Worm (Caenorhabditis elegans) whole organism, late embryonic: Measurements from ENCODE around the gene pals-26.

Source experiments
- C38D4.7 ChIP-seq: fragments of 200-800 bp; sonication (Bioruptor generic); optimal IDR thresholded peaks from 2 replicates; lab custom pipeline; 2018; ENCODE audit warnings: mild to moderate bottlenecking, missing genetic modification characterization, moderate library complexity, missing compliant biosample characterization
- F13H6.1 ChIP-seq: sonication (generic microtip); optimal IDR thresholded peaks from 2 replicates; lab custom pipeline; 2016; ENCODE audit warnings: missing genetic modification characterization, missing compliant biosample characterization
- K09A11.1 ChIP-seq: sonication (generic microtip); optimal IDR thresholded peaks from 2 replicates; lab custom pipeline; 2017; ENCODE audit warnings: antibody characterized with exemption, mild to moderate bottlenecking, missing genetic modification characterization, missing compliant biosample characterization; ENCODE audit not compliant: insufficient read depth
- T23F11.4 ChIP-seq: fragments of 200-800 bp; sonication (Bioruptor generic); optimal IDR thresholded peaks from 2 replicates; lab custom pipeline; 2018; ENCODE audit warnings: mild to moderate bottlenecking, missing genetic modification characterization, missing compliant biosample characterization
- ahr-1 ChIP-seq: sonication (generic microtip); optimal IDR thresholded peaks from 2 replicates; lab custom pipeline; 2016; ENCODE audit warnings: missing genetic modification characterization, missing compliant biosample characterization
- ceh-14 ChIP-seq: sonication (generic microtip); optimal IDR thresholded peaks from 2 replicates; lab custom pipeline; 2016; ENCODE audit warnings: missing genotype, missing genetic modification characterization, missing compliant biosample characterization
- ceh-18 ChIP-seq: sonication (generic microtip); optimal IDR thresholded peaks from 2 replicates; lab custom pipeline; 2016; ENCODE audit warnings: missing genetic modification characterization, missing compliant biosample characterization
- ceh-24 ChIP-seq: sonication (generic microtip); optimal IDR thresholded peaks from 2 replicates; lab custom pipeline; 2016; ENCODE audit warnings: mild to moderate bottlenecking, missing genetic modification characterization, missing compliant biosample characterization
- ceh-31 ChIP-seq: sonication (generic microtip); optimal IDR thresholded peaks from 2 replicates; lab custom pipeline; 2016; ENCODE audit warnings: missing genetic modification characterization, missing compliant biosample characterization
- ceh-34 ChIP-seq: sonication (generic microtip); optimal IDR thresholded peaks from 2 replicates; lab custom pipeline; 2016; ENCODE audit warnings: mild to moderate bottlenecking, missing genetic modification characterization, missing compliant biosample characterization
- ceh-45 ChIP-seq: fragments of 200-800 bp; sonication (Bioruptor generic); IDR thresholded peaks from 2 replicates; pipeline ENCODE4 v1.3.6; 2022; ENCODE audit warnings: missing genetic modification reagents, missing genetic modification characterization, missing compliant biosample characterization
- ceh-6 ChIP-seq: fragments of 200-800 bp; sonication (Bioruptor generic); optimal IDR thresholded peaks from 2 replicates; lab custom pipeline; 2018; ENCODE audit warnings: mild to moderate bottlenecking, missing genetic modification characterization, missing compliant biosample characterization
- che-1 ChIP-seq: sonication (generic microtip); optimal IDR thresholded peaks from 2 replicates; lab custom pipeline; 2016; ENCODE audit warnings: mild to moderate bottlenecking, missing genetic modification characterization, missing compliant biosample characterization
- elt-2 ChIP-seq: sonication (generic microtip); optimal IDR thresholded peaks from 2 replicates; lab custom pipeline; 2016; ENCODE audit warnings: missing genetic modification reagents, missing genetic modification characterization, missing compliant biosample characterization
- ets-4 ChIP-seq: sonication (generic microtip); optimal IDR thresholded peaks from 2 replicates; lab custom pipeline; 2016; ENCODE audit warnings: missing genetic modification characterization, missing compliant biosample characterization
- fax-1 ChIP-seq: sonication (generic microtip); optimal IDR thresholded peaks from 2 replicates; lab custom pipeline; 2016; ENCODE audit warnings: missing genotype, missing genetic modification characterization, missing compliant biosample characterization
- gmeb-2 ChIP-seq: sonication (generic microtip); optimal IDR thresholded peaks from 2 replicates; lab custom pipeline; 2016; ENCODE audit warnings: missing genetic modification characterization, inconsistent platforms, missing compliant biosample characterization
- hlh-13 ChIP-seq: fragments of 200-800 bp; sonication (Bioruptor generic); optimal IDR thresholded peaks from 2 replicates; lab custom pipeline; 2018; ENCODE audit warnings: mild to moderate bottlenecking, missing genetic modification characterization, missing compliant biosample characterization
- hlh-15 ChIP-seq: sonication (generic microtip); optimal IDR thresholded peaks from 2 replicates; lab custom pipeline; 2016; ENCODE audit warnings: missing genetic modification characterization, missing compliant biosample characterization
- hlh-30 ChIP-seq: sonication (generic microtip); optimal IDR thresholded peaks from 2 replicates; lab custom pipeline; 2017; ENCODE audit warnings: antibody characterized with exemption, missing genetic modification characterization, missing compliant biosample characterization; ENCODE audit not compliant: insufficient read depth
- hlh-8 ChIP-seq: sonication (generic microtip); optimal IDR thresholded peaks from 2 replicates; lab custom pipeline; 2016; ENCODE audit warnings: missing genotype, missing genetic modification characterization, missing compliant biosample characterization
- lim-6 ChIP-seq: sonication (generic microtip); optimal IDR thresholded peaks from 2 replicates; lab custom pipeline; 2016; ENCODE audit warnings: missing genetic modification characterization, missing compliant biosample characterization
- nfya-1 ChIP-seq: sonication (generic microtip); optimal IDR thresholded peaks from 2 replicates; lab custom pipeline; 2017; ENCODE audit warnings: missing genetic modification characterization, mild to moderate bottlenecking, missing compliant biosample characterization, antibody characterized with exemption, moderate library complexity
- nhr-232 ChIP-seq: sonication (generic microtip); optimal IDR thresholded peaks from 2 replicates; lab custom pipeline; 2016; ENCODE audit warnings: missing genetic modification characterization, missing compliant biosample characterization
- npax-4 ChIP-seq: sonication (generic microtip); optimal IDR thresholded peaks from 2 replicates; lab custom pipeline; 2016; ENCODE audit warnings: missing genetic modification characterization, missing compliant biosample characterization
- pat-9 ChIP-seq: fragments of 200-800 bp; sonication (Bioruptor generic); optimal IDR thresholded peaks from 2 replicates; lab custom pipeline; 2018; ENCODE audit warnings: mild to moderate bottlenecking, missing genetic modification characterization, moderate library complexity, missing compliant biosample characterization
- pha-2 ChIP-seq: sonication (generic microtip); optimal IDR thresholded peaks from 2 replicates; lab custom pipeline; 2017; ENCODE audit warnings: mild to moderate bottlenecking, missing genetic modification characterization, missing compliant biosample characterization
- pqm-1 ChIP-seq: sonication (generic microtip); optimal IDR thresholded peaks from 2 replicates; lab custom pipeline; 2016; ENCODE audit warnings: missing genetic modification characterization, missing compliant biosample characterization
- ref-2 ChIP-seq: sonication (generic microtip); optimal IDR thresholded peaks from 2 replicates; lab custom pipeline; 2016; ENCODE audit warnings: missing genetic modification characterization, missing compliant biosample characterization
- rnt-1 ChIP-seq: sonication (generic microtip); optimal IDR thresholded peaks from 2 replicates; lab custom pipeline; 2016; ENCODE audit warnings: missing genetic modification characterization, missing compliant biosample characterization
- sdc-2 ChIP-seq: sonication (generic microtip); optimal IDR thresholded peaks from 2 replicates; lab custom pipeline; 2016; ENCODE audit warnings: missing genotype, missing genetic modification characterization, missing compliant biosample characterization
- sox-2 ChIP-seq: fragments of 200-800 bp; sonication (Bioruptor generic); IDR thresholded peaks from 2 replicates; pipeline ENCODE4 v1.3.6; 2022; ENCODE audit warnings: missing genetic modification reagents, missing genetic modification characterization, missing compliant biosample characterization
- syd-9 ChIP-seq: sonication (generic microtip); optimal IDR thresholded peaks from 2 replicates; lab custom pipeline; 2016; ENCODE audit warnings: mild to moderate bottlenecking, missing genetic modification characterization, moderate library complexity, missing compliant biosample characterization
- tbx-7 ChIP-seq: sonication (generic microtip); optimal IDR thresholded peaks from 2 replicates; lab custom pipeline; 2016; ENCODE audit warnings: missing genotype, missing genetic modification characterization, missing compliant biosample characterization
- ttx-3 ChIP-seq: sonication (generic microtip); optimal IDR thresholded peaks from 2 replicates; lab custom pipeline; 2016; ENCODE audit warnings: missing genetic modification reagents, missing genetic modification characterization, missing compliant biosample characterization
- unc-3 ChIP-seq, 2 experiments: fragments of 200-800 bp in 1 of 2; sonication (Bioruptor generic) in 1 of 2; sonication (generic microtip) in 1 of 2; conservative IDR thresholded peaks in 1 of 2; optimal IDR thresholded peaks in 1 of 2; 2 replicates each; pipeline versions ENCODE4 v1.3.6 to Lab custom; 2016 to 2022; ENCODE audit warnings: missing compliant biosample characterization in 2 of 2, missing genetic modification characterization in 2 of 2, missing genetic modification reagents in 1 of 2
- unc-42 ChIP-seq: sonication (generic microtip); optimal IDR thresholded peaks from 2 replicates; lab custom pipeline; 2016; ENCODE audit warnings: missing genotype, missing genetic modification characterization, missing compliant biosample characterization
- zip-5 ChIP-seq: sonication (generic microtip); optimal IDR thresholded peaks from 2 replicates; lab custom pipeline; 2016; ENCODE audit warnings: missing genetic modification characterization, missing compliant biosample characterization
- ztf-16 ChIP-seq: sonication (generic microtip); optimal IDR thresholded peaks from 2 replicates; lab custom pipeline; 2017; ENCODE audit warnings: missing genetic modification characterization, missing compliant biosample characterization

The pals-26 gene

DNA sequence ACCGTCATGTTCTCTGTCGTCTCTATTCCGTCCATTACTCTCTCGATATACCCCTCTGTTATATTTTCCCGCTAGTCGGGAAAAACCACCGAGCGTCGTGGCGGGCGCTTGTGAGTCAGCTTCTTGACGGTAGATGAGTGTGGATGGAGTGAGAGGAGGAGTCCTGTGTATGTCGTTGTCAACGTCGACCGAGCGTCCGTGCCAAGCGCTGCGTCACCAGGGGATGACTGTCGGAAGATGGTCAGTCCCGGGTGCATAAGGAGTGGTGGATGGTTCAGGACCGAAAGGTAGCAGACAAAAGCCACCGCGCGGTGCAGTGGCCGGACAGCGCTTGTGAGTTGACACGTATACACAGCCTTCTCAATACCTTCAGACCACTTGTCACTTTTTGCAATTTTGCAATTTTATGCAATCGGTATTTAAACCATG lies 5.6 kb upstream of the pals-26 start (continued):
- TF ChIP-seq zip-5 (tag; lab: Kevin White, UChicago): peak; percentile 19
- peak; percentile 38 for TF ChIP-seq hlh-8 (tag; lab: Kevin White, UChicago)
- TF ChIP-seq fax-1 (tag; lab: Kevin White, UChicago): peak; percentile 20
- TF ChIP-seq nfya-1 (tag; lab: Kevin White, UChicago): peak; percentile 26
- peak; percentile 3 for TF ChIP-seq unc-42 (tag; lab: Kevin White, UChicago)
- TF ChIP-seq rnt-1 (tag; lab: Kevin White, UChicago): peak; percentile 48
- peak; percentile 69; the same call in 1 of the 2 replicates for TF ChIP-seq ceh-45 (GFP tag; lab: Robert Waterston, UW)
- peak; percentile 22 for TF ChIP-seq lim-6 (tag; lab: Kevin White, UChicago)
- TF ChIP-seq ceh-14: peak; percentile 57
- TF ChIP-seq nhr-232 (tag; lab: Kevin White, UChicago): peak; percentile 45
- peak; percentile 15 for TF ChIP-seq pqm-1 (tag; lab: Kevin White, UChicago)
- TF ChIP-seq hlh-15 (tag; lab: Kevin White, UChicago): peak; percentile 36
- peak; percentile 69 for TF ChIP-seq pha-2 (tag; lab: Kevin White, UChicago)
- TF ChIP-seq syd-9 (tag; lab: Kevin White, UChicago): peak; percentile 72
- TF ChIP-seq sdc-2 (tag; lab: Kevin White, UChicago): peak; percentile 56
- peak; percentile 56 for TF ChIP-seq pat-9 (tag; lab: Kevin White, UChicago)
- peak; percentile 35 for TF ChIP-seq ahr-1 (tag; lab: Kevin White, UChicago)
- peak; percentile 52 for TF ChIP-seq gmeb-2
- peak; percentile 57 for TF ChIP-seq ref-2 (tag; lab: Kevin White, UChicago)
- peak; percentile 69 for TF ChIP-seq ceh-18 (tag; lab: Kevin White, UChicago)
- peak; percentile 61 for TF ChIP-seq ttx-3 (tag; lab: Kevin White, UChicago)
- peak; percentile 49 for TF ChIP-seq C38D4.7 (GFP tag; lab: Kevin White, UChicago)
- peak; percentile 50 for TF ChIP-seq ztf-16 (tag; lab: Kevin White, UChicago)
- TF ChIP-seq elt-2 (tag; lab: Kevin White, UChicago): peak; percentile 76
- peak; percentile 58 for TF ChIP-seq ceh-6 (GFP tag; lab: Kevin White, UChicago)
- peak; percentile 31 for TF ChIP-seq F13H6.1 (tag; lab: Kevin White, UChicago)
- peak; percentile 29 for TF ChIP-seq ceh-31

DNA sequence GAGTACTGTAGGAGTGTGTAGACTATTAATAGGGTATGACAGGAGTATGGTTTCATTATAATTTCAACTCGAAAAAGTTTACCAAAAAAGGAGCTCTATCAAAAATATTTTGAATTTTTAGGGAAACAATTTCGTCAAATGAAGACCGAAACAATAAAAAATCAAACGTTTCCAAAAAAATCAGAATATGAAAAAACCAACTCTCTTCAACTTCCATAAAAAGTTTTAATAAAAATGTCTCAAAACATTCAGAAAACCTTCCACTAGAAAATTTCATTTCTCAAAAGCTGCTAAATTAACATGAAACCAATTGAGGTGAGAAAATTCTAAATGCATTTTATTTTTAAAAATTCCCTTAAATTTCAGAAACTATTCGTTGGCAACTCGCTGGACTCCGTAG lies 4.4 kb upstream of the pals-26 start, which contains the start of gene ckb-3:
ckb-3 (plus strand) TSS at position 301 of the 400 bp plus-strand sequence.
- TF ChIP-seq ceh-34 (tag; lab: Kevin White, UChicago): no peak

DNA sequence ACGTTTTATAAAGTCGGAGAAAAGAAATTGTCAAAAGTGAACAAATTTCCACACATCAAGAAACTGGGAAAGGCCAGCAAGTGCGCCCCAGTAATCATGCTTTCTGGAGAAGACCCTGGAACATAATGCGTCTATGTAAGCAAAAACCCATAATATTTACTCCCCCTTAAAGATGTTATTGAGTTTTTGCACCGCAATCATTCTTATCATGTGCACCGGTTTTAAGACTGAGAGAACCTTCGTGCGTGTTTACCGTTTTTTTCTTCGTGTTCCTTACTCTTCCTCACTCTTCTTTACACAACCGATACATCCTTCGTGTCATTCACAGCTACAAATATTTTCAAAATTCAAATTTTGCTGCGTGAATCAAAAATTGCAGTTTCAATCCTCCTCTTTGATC lies 2.1 kb upstream of the pals-26 start:
- TF ChIP-seq lim-6 (tag; lab: Kevin White, UChicago): no peak
- TF ChIP-seq hlh-13 (GFP tag; lab: Kevin White, UChicago): no peak
- no peak for TF ChIP-seq C38D4.7 (GFP tag; lab: Kevin White, UChicago)
- no peak for TF ChIP-seq ttx-3 (tag; lab: Kevin White, UChicago)
- no peak for TF ChIP-seq T23F11.4
- TF ChIP-seq che-1 (tag; lab: Kevin White, UChicago): no peak
- TF ChIP-seq gmeb-2: no peak
- no peak for TF ChIP-seq nhr-232 (tag; lab: Kevin White, UChicago)
- no peak for TF ChIP-seq unc-3 (GFP tag; conservative IDR thresholded peaks at IDR 0.05; lab: Robert Waterston, UW)
- no peak for TF ChIP-seq unc-3 (tag; optimal IDR thresholded peaks at IDR 0.05; lab: Kevin White, UChicago)
- no peak for TF ChIP-seq nfya-1 (tag; lab: Kevin White, UChicago)
- no peak for TF ChIP-seq npax-4
- no peak for TF ChIP-seq tbx-7 (tag; lab: Kevin White, UChicago)
- TF ChIP-seq sox-2 (GFP tag; lab: Robert Waterston, UW): no peak
- TF ChIP-seq ets-4 (tag; lab: Kevin White, UChicago): no peak
- no peak for TF ChIP-seq ceh-34 (tag; lab: Kevin White, UChicago)
- no peak for TF ChIP-seq hlh-30
- TF ChIP-seq K09A11.1 (tag; lab: Kevin White, UChicago): no peak
- TF ChIP-seq ceh-24 (tag; lab: Kevin White, UChicago): no peak
- no peak for TF ChIP-seq fax-1 (tag; lab: Kevin White, UChicago)
- TF ChIP-seq pat-9 (tag; lab: Kevin White, UChicago): no peak
- TF ChIP-seq, all 69 proteins: peak for 0
